Fruit fly (Drosophila melanogaster): Measurements from ENCODE around the gene CG13082.

CG13082 gene

dm6 chr2L:19572496-19573317 is 34.5 kb downstream of the CG13082 start (continued):
- TF ChIP-seq Lpt (GFP tag; optimal IDR thresholded peaks at IDR 0.05) = no peak
- no peak for TF ChIP-seq Awh (GFP tag; IDR thresholded peaks at IDR 0.05)
- TF ChIP-seq CG9797 (GFP tag; optimal IDR thresholded peaks at IDR 0.05) = no peak
- peak; percentile 66 for TF ChIP-seq Hsf (GFP tag; optimal IDR thresholded peaks at IDR 0.05)
- no peak for TF ChIP-seq cg (GFP tag; optimal IDR thresholded peaks at IDR 0.05)
- no peak for TF ChIP-seq ERR (GFP tag; optimal IDR thresholded peaks at IDR 0.05)
- no peak for TF ChIP-seq lov (optimal IDR thresholded peaks at IDR 0.05)
- TF ChIP-seq lov (GFP tag; IDR thresholded peaks at IDR 0.05) = no peak
- TF ChIP-seq Mes4 (GFP tag; optimal IDR thresholded peaks at IDR 0.05) = no peak
- no peak for TF ChIP-seq CG16779 (GFP tag; IDR thresholded peaks at IDR 0.05)
- peak; percentile 35; the same call in 1 of the 4 replicates for TF ChIP-seq Gug (GFP tag; IDR thresholded peaks at IDR 0.05)
- TF ChIP-seq Hr39 (optimal IDR thresholded peaks at IDR 0.05) = no peak
- no peak for TF ChIP-seq run (tag; optimal IDR thresholded peaks at IDR 0.05)
- no peak for TF ChIP-seq CG2889 (GFP tag; IDR thresholded peaks at IDR 0.05)
- peak; percentile 29 for TF ChIP-seq mirr (GFP tag; optimal IDR thresholded peaks at IDR 0.05)
- peak; percentile 37 for TF ChIP-seq Atf-2 (GFP tag; optimal IDR thresholded peaks at IDR 0.05)
- TF ChIP-seq CG12071 (GFP tag; optimal IDR thresholded peaks at IDR 0.05) = peak; percentile 35
- TF ChIP-seq odd (GFP tag; optimal IDR thresholded peaks at IDR 0.05) = peak; percentile 57
- TF ChIP-seq toy (GFP tag; IDR thresholded peaks at IDR 0.05) = no peak
- no peak for TF ChIP-seq h (optimal IDR thresholded peaks at IDR 0.05)
- TF ChIP-seq onecut (GFP tag; IDR thresholded peaks at IDR 0.05) = 0 out of 2 replicates have a peak, but pooled peaks have one; percentile 27
- TF ChIP-seq shn (GFP tag; optimal IDR thresholded peaks at IDR 0.05) = peak; percentile 26
- TF ChIP-seq HHEX (GFP tag; optimal IDR thresholded peaks at IDR 0.05) = peak; percentile 70
- peak; percentile 72 for TF ChIP-seq CG13296 (GFP tag; optimal IDR thresholded peaks at IDR 0.05)
- TF ChIP-seq CG3847 (GFP tag; IDR thresholded peaks at IDR 0.05) = peak; percentile 46; the same call in 1 of the 2 replicates
- TF ChIP-seq CG31388 (GFP tag; optimal IDR thresholded peaks at IDR 0.05) = no peak
- TF ChIP-seq CG14667 (GFP tag; IDR thresholded peaks at IDR 0.05) = peak; percentile 43; the same call in 1 of the 2 replicates
- TF ChIP-seq CG12744 (GFP tag; optimal IDR thresholded peaks at IDR 0.05) = no peak
- peak in 1 of 2 experiments; percentile 62 for TF ChIP-seq pan (optimal IDR thresholded peaks at IDR 0.05)
- TF ChIP-seq pan (GFP tag; optimal IDR thresholded peaks at IDR 0.05 in 1 of 2, IDR thresholded peaks at IDR 0.05 in 1 of 2) = no peak
- no peak for TF ChIP-seq CG8944 (GFP tag; optimal IDR thresholded peaks at IDR 0.05)
- peak; percentile 94 for TF ChIP-seq CG4360 (GFP tag; IDR thresholded peaks at IDR 0.05)
- peak; percentile 49 for TF ChIP-seq fd96Cb (tag; optimal IDR thresholded peaks at IDR 0.05)
- no peak for TF ChIP-seq ac (GFP tag; optimal IDR thresholded peaks at IDR 0.05)
- no peak for TF ChIP-seq CG11560 (tag; IDR thresholded peaks at IDR 0.05)
- TF ChIP-seq CG13123 (GFP tag; optimal IDR thresholded peaks at IDR 0.05) = peak; percentile 14
- peak in 1 of 2 experiments; percentile 66 for TF ChIP-seq Eip74EF (GFP tag; optimal IDR thresholded peaks at IDR 0.05)
- peak; percentile 65 for TF ChIP-seq Aef1 (GFP tag; IDR thresholded peaks at IDR 0.05)
- peak; percentile 43 for TF ChIP-seq tap (tag; optimal IDR thresholded peaks at IDR 0.05)
- TF ChIP-seq HLHmδ (GFP tag; optimal IDR thresholded peaks at IDR 0.05) = peak; percentile 63
- peak; percentile 74; the same call in 1 of the 3 replicates for TF ChIP-seq Dbx (GFP tag; IDR thresholded peaks at IDR 0.05)
- peak; percentile 60 for TF ChIP-seq gsb-n (tag; optimal IDR thresholded peaks at IDR 0.05)
- TF ChIP-seq CG6175 (GFP tag; IDR thresholded peaks at IDR 0.05) = no peak
- TF ChIP-seq p53 (GFP tag; optimal IDR thresholded peaks at IDR 0.05) = no peak
- TF ChIP-seq CHES-1-like (GFP tag; optimal IDR thresholded peaks at IDR 0.05) = peak; percentile 28
- TF ChIP-seq CG8359 (GFP tag; optimal IDR thresholded peaks at IDR 0.05; ENCODE audit: borderline replicate concordance) = no peak
- no peak for TF ChIP-seq Lim3 (GFP tag; IDR thresholded peaks at IDR 0.05)
- peak; percentile 59 for TF ChIP-seq CG15696 (tag; optimal IDR thresholded peaks at IDR 0.05)
- no peak for TF ChIP-seq CG7745 (tag; optimal IDR thresholded peaks at IDR 0.05)
- TF ChIP-seq Oli (tag; optimal IDR thresholded peaks at IDR 0.05) = peak; percentile 63
- peak; percentile 53 for TF ChIP-seq CG7357 (GFP tag; IDR thresholded peaks at IDR 0.05)
